Worm (Caenorhabditis elegans) whole organism, L2 larva: Measurements from ENCODE around the gene W07G4.1.

ENCODE experiments used
- R02D3.7 ChIP-seq: fragments of 150-350 bp; optimal IDR thresholded peaks from 2 replicates; lab custom pipeline; 2014; ENCODE audit warnings: missing biosample characterization, missing genetic modification characterization
- Y55F3AM.14 ChIP-seq: fragments of 200-800 bp; sonication (Bioruptor generic); optimal IDR thresholded peaks from 2 replicates; lab custom pipeline; 2018; ENCODE audit warnings: mild to moderate bottlenecking, missing genetic modification characterization, missing compliant biosample characterization
- egl-27 ChIP-seq: sonication (generic microtip); optimal IDR thresholded peaks from 3 replicates; lab custom pipeline; 2017; ENCODE audit warnings: missing biosample characterization, missing genetic modification reagents, missing genetic modification characterization
- elt-1 ChIP-seq: fragments of 150-350 bp; optimal IDR thresholded peaks from 2 replicates; lab custom pipeline; 2014; ENCODE audit warnings: missing biosample characterization, missing genetic modification characterization
- nhr-11 ChIP-seq: fragments of 150-350 bp; optimal IDR thresholded peaks from 2 replicates; lab custom pipeline; 2014; ENCODE audit warnings: missing biosample characterization, missing genetic modification characterization
- nhr-77 ChIP-seq: fragments of 150-350 bp; optimal IDR thresholded peaks from 2 replicates; lab custom pipeline; 2014; ENCODE audit warnings: missing biosample characterization, missing genetic modification characterization

- TF ChIP-seq elt-1 (no peak), egl-27 (tag; lab: Kevin White, UChicago) (no peak), R02D3.7 (tag; lab: Kevin White, UChicago) (no peak), nhr-77 (tag; lab: Kevin White, UChicago) (no peak), Y55F3AM.14 (GFP tag; lab: Kevin White, UChicago) (no peak), nhr-11 (no peak)
Observed at ce11 chrV:13018233-13018632, 15.1 kb upstream of the W07G4.1 start.
